Fruit fly (Drosophila melanogaster) whole organism, adult: ENCODE results near the gene CG5225.

ENCODE experiments used
- CG12768 ChIP-seq: fragments of 200-800 bp; sonication (Bioruptor generic); optimal IDR thresholded peaks from 2 replicates; lab custom pipeline; 2017; ENCODE audit warnings: missing biosample characterization, missing genetic modification characterization, mild to moderate bottlenecking, moderate library complexity, missing genetic modification reagents
- CG1620 ChIP-seq: fragments of 200-800 bp; sonication (Bioruptor generic); optimal IDR thresholded peaks from 2 replicates; lab custom pipeline; 2016; ENCODE audit warnings: missing biosample characterization, missing genetic modification characterization
- CG5204 ChIP-seq: fragments of 200-800 bp; sonication (Bioruptor generic); optimal IDR thresholded peaks from 2 replicates; lab custom pipeline; 2016; ENCODE audit warnings: missing biosample characterization, missing genetic modification characterization
- Hr96 ChIP-seq: fragments of 200-800 bp; sonication (Bioruptor generic); optimal IDR thresholded peaks from 2 replicates; lab custom pipeline; 2016; ENCODE audit warnings: missing biosample characterization, missing genetic modification characterization
- bab1 ChIP-seq: fragments of 200-800 bp; sonication (Bioruptor generic); optimal IDR thresholded peaks from 3 replicates; lab custom pipeline; 2019; ENCODE audit warnings: missing biosample characterization, mild to moderate bottlenecking, missing genetic modification characterization, moderate library complexity
- kay ChIP-seq: fragments of 200-800 bp; sonication (Bioruptor generic); peaks from one replicate; lab custom pipeline; 2016; ENCODE audit warnings: missing biosample characterization, missing genetic modification characterization, borderline replicate concordance
- ovo ChIP-seq: fragments of 200-800 bp; sonication (Bioruptor generic); optimal IDR thresholded peaks from 2 replicates; lab custom pipeline; 2016; ENCODE audit warnings: missing biosample characterization, missing genetic modification characterization

dm6 chr3R:16996059-16996959, 32.2 kb upstream of the CG5225 start, which contains the start of the genes EMC2A and CG3534:
- TF ChIP-seq CG5204 (GFP tag; lab: Kevin White, UChicago) (no peak), kay (GFP tag; lab: Kevin White, UChicago) (peak; percentile 62), CG1620 (no peak), Hr96 (GFP tag; lab: Kevin White, UChicago) (no peak), ovo (GFP tag; lab: Kevin White, UChicago) (peak; percentile 7), bab1 (peak; percentile 49), CG12768 (GFP tag; lab: Kevin White, UChicago) (no peak)
